Worm (Caenorhabditis elegans): ENCODE measurements around the gene W09H1.1.

DNA sequence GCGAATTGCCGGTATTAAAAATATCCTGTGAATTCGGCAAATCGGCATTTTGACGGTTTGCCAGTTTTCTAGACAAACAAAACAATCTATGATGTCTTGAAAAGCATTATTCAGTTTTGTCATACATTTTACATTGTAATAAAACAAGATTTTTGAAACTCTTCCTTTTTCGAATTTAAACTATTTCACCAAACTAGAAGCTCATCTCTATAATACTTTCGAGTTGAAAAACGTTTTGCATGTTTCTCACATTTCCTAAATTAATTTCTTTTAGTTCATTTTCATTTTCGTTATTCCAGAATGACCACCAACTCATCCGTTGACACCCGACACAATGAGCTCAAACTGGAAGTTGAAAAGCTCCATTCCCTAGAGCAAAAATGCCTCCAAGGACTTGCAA, 51.8 kb downstream of the W09H1.1 start, which contains the start of gene F29C12.6:
- TF ChIP-seq dao-5 (tag; optimal IDR thresholded peaks at IDR 0.05) (no peak), W03F9.2 (tag; optimal IDR thresholded peaks at IDR 0.05) (no peak)
